Fruit fly (Drosophila melanogaster): ENCODE measurements around the gene CG31465.

CG31465 gene

DNA sequence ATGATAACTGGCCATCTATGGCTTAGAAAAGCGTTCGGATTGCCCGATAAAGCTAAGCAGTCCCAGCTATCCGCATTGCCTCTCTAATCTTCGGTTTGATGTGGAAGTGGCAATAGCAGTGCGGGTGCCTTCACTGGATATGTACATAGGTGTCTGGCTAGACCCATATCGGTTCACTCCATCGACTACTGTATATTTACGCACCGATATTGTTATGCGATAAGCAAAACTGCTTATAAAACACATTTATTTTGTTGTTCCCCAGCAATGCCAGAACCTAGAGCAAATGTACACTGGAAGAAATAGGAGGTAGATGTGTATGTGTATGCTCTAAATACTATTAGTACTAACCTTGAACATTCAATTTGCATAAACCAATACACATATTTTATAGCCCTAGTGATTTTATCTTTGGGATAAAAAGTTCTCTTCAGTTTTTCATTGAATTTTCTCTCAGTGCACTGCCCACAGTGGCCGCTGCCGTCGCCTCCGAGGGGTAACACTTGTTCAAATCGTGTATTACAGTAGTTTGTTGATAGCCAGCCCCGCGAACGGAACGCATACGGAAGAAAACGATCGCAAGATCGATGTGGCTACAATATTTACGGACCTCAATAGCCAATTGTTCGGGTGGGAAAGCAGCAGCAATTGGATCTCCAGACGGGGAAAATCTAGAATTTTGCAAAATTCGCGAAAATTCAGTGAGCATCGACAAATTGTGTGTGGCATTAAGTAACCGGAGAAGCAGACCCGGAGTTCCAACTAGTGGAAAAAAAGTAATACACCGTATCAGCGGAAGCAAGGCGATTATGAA is 10.2 kb upstream of the CG31465 start, which contains the start of gene CG31431 (continued):
- no peak for TF ChIP-seq GATAd (GFP tag; optimal IDR thresholded peaks at IDR 0.05)
- no peak for TF ChIP-seq dl (GFP tag; optimal IDR thresholded peaks at IDR 0.05; ENCODE audit: insufficient read depth in 1 of 2, partially characterized antibody in 2 of 2)
- no peak for TF ChIP-seq CG9705 (GFP tag; optimal IDR thresholded peaks at IDR 0.05)
- TF ChIP-seq Hr83 (GFP tag; optimal IDR thresholded peaks at IDR 0.05; ENCODE audit: poor library complexity, severe bottlenecking): no peak
- TF ChIP-seq Vsx2 (GFP tag; optimal IDR thresholded peaks at IDR 0.05; ENCODE audit: partially characterized antibody): no peak
- TF ChIP-seq foxo (GFP tag; optimal IDR thresholded peaks at IDR 0.05): peak; percentile 62 to 90

DNA sequence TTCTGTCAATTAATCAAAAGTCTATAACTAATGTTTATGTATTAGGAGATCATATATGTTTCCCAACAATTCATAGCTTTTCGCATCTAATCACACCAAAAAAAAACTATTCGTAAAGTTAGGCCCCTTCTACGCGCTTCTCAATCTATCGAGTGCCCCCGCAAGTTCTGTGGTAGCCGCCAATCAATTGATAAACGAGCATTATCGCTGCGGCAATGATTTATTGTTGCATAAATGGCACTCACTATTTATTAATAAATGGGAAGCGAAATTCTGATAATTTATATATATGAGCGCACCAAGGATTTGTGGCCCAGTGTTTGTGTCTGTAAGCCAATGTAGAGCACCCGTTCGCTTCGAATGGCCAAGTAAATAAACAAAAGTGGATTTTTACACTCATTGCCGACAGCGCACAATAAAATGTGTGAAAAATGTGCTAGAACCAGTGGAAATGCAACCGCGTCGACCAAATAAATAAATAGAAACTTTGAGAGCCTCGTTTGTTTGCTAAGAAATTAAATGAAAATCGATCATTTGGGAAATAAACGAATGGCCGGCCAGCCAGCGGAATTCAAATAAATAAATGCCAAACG is 9.2 kb upstream of the CG31465 start:
- TF ChIP-seq HLH106 (tag; optimal IDR thresholded peaks at IDR 0.05) (no peak), Hr78 (GFP tag; optimal IDR thresholded peaks at IDR 0.05) (no peak), GATAd (GFP tag; optimal IDR thresholded peaks at IDR 0.05) (no peak), OdsH (GFP tag; optimal IDR thresholded peaks at IDR 0.05) (no peak), br (GFP tag; optimal IDR thresholded peaks at IDR 0.05) (no peak), dsf (GFP tag; optimal IDR thresholded peaks at IDR 0.05; ENCODE audit: borderline replicate concordance) (no peak), h (GFP tag; optimal IDR thresholded peaks at IDR 0.05) (no peak), Vsx2 (GFP tag; optimal IDR thresholded peaks at IDR 0.05; ENCODE audit: partially characterized antibody) (no peak), Dfd (GFP tag; optimal IDR thresholded peaks at IDR 0.05) (no peak), jim (GFP tag; optimal IDR thresholded peaks at IDR 0.05) (no peak), sv (GFP tag; optimal IDR thresholded peaks at IDR 0.05) (no peak), lola (GFP tag; optimal IDR thresholded peaks at IDR 0.05) (no peak), woc (GFP tag; optimal IDR thresholded peaks at IDR 0.05) (no peak), Sp1 (GFP tag; optimal IDR thresholded peaks at IDR 0.05) (no peak), CG9705 (GFP tag; optimal IDR thresholded peaks at IDR 0.05) (no peak), sage (GFP tag; optimal IDR thresholded peaks at IDR 0.05) (no peak), CrebA (GFP tag; optimal IDR thresholded peaks at IDR 0.05; ENCODE audit: borderline replicate concordance) (no peak)

DNA sequence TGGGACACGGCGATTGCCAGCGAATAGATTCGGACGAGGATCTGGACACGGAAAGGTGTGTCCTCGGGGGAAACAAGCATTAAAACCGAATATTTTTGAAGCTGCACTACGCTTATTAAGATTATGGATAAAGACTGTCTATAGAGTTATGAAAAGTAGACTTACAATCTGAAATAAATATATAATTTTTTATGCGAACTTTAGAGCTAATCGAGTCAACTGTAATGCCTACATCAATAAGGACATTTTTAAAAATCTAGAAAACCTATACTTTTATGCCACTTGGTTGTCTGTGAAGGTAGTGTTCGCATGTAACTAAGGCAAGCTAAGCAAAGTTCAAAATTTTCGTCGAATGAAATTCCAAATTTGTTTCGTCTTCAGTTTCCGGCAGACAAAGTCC is 7.2 kb upstream of the CG31465 start, which contains the start of gene CG31178:
Gene CG31178 (plus strand): TSS at position 301 of the 400 bp plus-strand sequence.
- no peak for TF ChIP-seq dl (GFP tag; optimal IDR thresholded peaks at IDR 0.05; ENCODE audit: insufficient read depth in 1 of 2, partially characterized antibody in 2 of 2)
- no peak for TF ChIP-seq brk (GFP tag; optimal IDR thresholded peaks at IDR 0.05)
- no peak for TF ChIP-seq Rel (GFP tag; optimal IDR thresholded peaks at IDR 0.05)
- TF ChIP-seq Rel (tag; optimal IDR thresholded peaks at IDR 0.05): no peak
- TF ChIP-seq usp (GFP tag; optimal IDR thresholded peaks at IDR 0.05): no peak
- no peak for TF ChIP-seq br (GFP tag; optimal IDR thresholded peaks at IDR 0.05)
- TF ChIP-seq dmrt93B (GFP tag; optimal IDR thresholded peaks at IDR 0.05): no peak
- no peak for TF ChIP-seq N (GFP tag; optimal IDR thresholded peaks at IDR 0.05)
- no peak for TF ChIP-seq rgr (GFP tag; optimal IDR thresholded peaks at IDR 0.05)
- no peak for TF ChIP-seq GATAd (GFP tag; optimal IDR thresholded peaks at IDR 0.05)
- no peak for TF ChIP-seq Hnf4 (GFP tag; optimal IDR thresholded peaks at IDR 0.05)
- no peak for TF ChIP-seq sv (GFP tag; optimal IDR thresholded peaks at IDR 0.05)
- no peak for TF ChIP-seq Hr83 (GFP tag; optimal IDR thresholded peaks at IDR 0.05; ENCODE audit: poor library complexity, severe bottlenecking)

DNA sequence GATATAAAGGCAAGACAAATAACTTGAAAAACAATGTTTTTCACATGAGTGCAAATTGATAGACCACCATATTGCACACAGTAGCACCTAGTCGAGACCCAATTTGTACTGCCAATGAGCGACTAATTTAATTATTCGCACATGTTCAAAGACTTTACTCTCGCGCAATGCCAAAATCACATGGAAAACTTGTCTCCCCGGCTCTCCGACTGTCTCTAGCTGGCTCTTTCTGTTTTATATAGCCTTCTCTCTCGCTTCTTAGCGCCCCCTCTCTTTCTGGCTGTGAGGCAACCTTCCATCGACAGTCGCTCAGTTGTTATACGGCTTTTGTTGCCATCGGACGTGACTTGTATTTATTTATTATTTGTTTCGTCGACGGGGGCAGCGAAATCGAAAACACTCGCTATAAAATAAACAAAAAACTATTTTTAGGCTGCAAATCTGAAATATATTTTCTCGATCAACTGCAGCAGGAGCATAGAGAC is 5.6 kb upstream of the CG31465 start, which contains the start of gene CG6656:
Gene CG6656 (plus strand): TSS at position 312 of the 485 bp plus-strand sequence.
- TF ChIP-seq Vsx2 (GFP tag; optimal IDR thresholded peaks at IDR 0.05; ENCODE audit: partially characterized antibody) (peak; percentile 70), dmrt93B (GFP tag; optimal IDR thresholded peaks at IDR 0.05) (no peak), lola (GFP tag; optimal IDR thresholded peaks at IDR 0.05) (no peak), HLH106 (tag; optimal IDR thresholded peaks at IDR 0.05) (peak; percentile 9), pan (optimal IDR thresholded peaks at IDR 0.05) (no peak), Rel (GFP tag; optimal IDR thresholded peaks at IDR 0.05) (no peak), Rel (tag; optimal IDR thresholded peaks at IDR 0.05) (peak; percentile 41), usp (GFP tag; optimal IDR thresholded peaks at IDR 0.05) (no peak), woc (GFP tag; optimal IDR thresholded peaks at IDR 0.05) (peak; percentile 57), fru (GFP tag; optimal IDR thresholded peaks at IDR 0.05) (peak; percentile 46), Hnf4 (GFP tag; optimal IDR thresholded peaks at IDR 0.05) (peak; percentile 62), Dif (GFP tag; optimal IDR thresholded peaks at IDR 0.05; ENCODE audit: partially characterized antibody) (peak; percentile 93), OdsH (GFP tag; optimal IDR thresholded peaks at IDR 0.05) (peak; percentile 24), dl (GFP tag; optimal IDR thresholded peaks at IDR 0.05; ENCODE audit: insufficient read depth in 1 of 2, partially characterized antibody in 2 of 2) (peak; percentile 86 to 91), ey (GFP tag; optimal IDR thresholded peaks at IDR 0.05) (no peak), CG32264 (GFP tag; optimal IDR thresholded peaks at IDR 0.05) (peak; percentile 14)
